Comparison of ENCODE assay signal across 5 fruit fly cellular contexts in the genomic region with DNA sequence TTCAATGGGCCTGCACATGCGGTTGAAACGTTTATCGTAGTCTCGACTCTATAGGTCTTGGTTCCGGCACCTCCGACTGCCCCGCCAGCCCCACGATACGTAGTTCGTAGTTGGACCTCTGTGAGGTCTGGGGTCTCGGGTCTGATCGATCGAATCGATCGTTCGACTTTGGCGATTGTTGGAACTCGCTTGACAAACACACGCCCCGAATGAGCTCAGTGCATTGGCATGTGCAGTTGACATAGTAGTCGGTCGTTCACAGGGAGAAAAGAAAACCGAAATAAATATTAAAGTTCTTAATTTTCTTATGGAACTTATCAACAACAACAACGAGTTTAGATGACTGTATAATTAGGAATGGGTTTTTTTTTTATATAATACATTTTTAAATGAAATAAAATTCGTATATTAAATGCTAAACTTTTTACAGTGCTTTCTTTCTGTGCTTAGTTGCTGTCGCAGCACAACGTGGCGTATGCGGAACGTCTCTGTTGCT.
TF ChIP-seq lines count a peak whose summit lies in the region.

No protein-coding gene starts in this region.

TF ChIP-seq in whole organism, adult, 20 proteins besides CTCF, POLR2A, EP300 and RAD21 (continued from another document):
- peak; percentile 49 for TF ChIP-seq toe (GFP tag; optimal IDR thresholded peaks at IDR 0.05; lab: Kevin White, UChicago)
- peak; percentile 86 for TF ChIP-seq cic (GFP tag; optimal IDR thresholded peaks at IDR 0.05; lab: Kevin White, UChicago)
- TF ChIP-seq CG11617 (GFP tag; optimal IDR thresholded peaks at IDR 0.05; lab: Kevin White, UChicago) = peak; percentile 91

TF ChIP-seq in whole organism, embryonic, 481 proteins besides CTCF, POLR2A, EP300 and RAD21 (continued from another document and continues in another):
- no peak for TF ChIP-seq wor (GFP tag; IDR thresholded peaks at IDR 0.05; lab: Robert Waterston, UW)
- no peak for TF ChIP-seq CG16863 (GFP tag; optimal IDR thresholded peaks at IDR 0.05; lab: Kevin White, UChicago)
- TF ChIP-seq Abd-B (GFP tag; optimal IDR thresholded peaks at IDR 0.05; lab: Kevin White, UChicago) = no peak
- TF ChIP-seq jing (GFP tag; optimal IDR thresholded peaks at IDR 0.05; lab: Kevin White, UChicago) = no peak
- peak; percentile 21 for TF ChIP-seq CG10979 (tag; optimal IDR thresholded peaks at IDR 0.05; lab: Kevin White, UChicago)
- no peak for TF ChIP-seq CG10321 (GFP tag; IDR thresholded peaks at IDR 0.05; lab: Robert Waterston, UW)
- TF ChIP-seq tna (GFP tag; IDR thresholded peaks at IDR 0.05; lab: Robert Waterston, UW; ENCODE audit: partially characterized antibody) = no peak
- no peak for TF ChIP-seq Nf-YB (GFP tag; optimal IDR thresholded peaks at IDR 0.05; lab: Kevin White, UChicago)
- peak; percentile 8 for TF ChIP-seq Xbp1 (GFP tag; optimal IDR thresholded peaks at IDR 0.05; lab: Kevin White, UChicago)
- no peak for TF ChIP-seq CG8089 (GFP tag; optimal IDR thresholded peaks at IDR 0.05; lab: Kevin White, UChicago)
- no peak for TF ChIP-seq CG14050 (GFP tag; IDR thresholded peaks at IDR 0.05; lab: Robert Waterston, UW)
- peak; percentile 88 for TF ChIP-seq Drgx (GFP tag; IDR thresholded peaks at IDR 0.05; lab: Robert Waterston, UW)
- no peak for TF ChIP-seq CG33213 (GFP tag; optimal IDR thresholded peaks at IDR 0.05; lab: Kevin White, UChicago)
- peak; percentile 41 for TF ChIP-seq nmo (GFP tag; optimal IDR thresholded peaks at IDR 0.05; lab: Kevin White, UChicago)
- no peak for TF ChIP-seq CG15479 (GFP tag; optimal IDR thresholded peaks at IDR 0.05; lab: Kevin White, UChicago)
- no peak for TF ChIP-seq Opbp (GFP tag; IDR thresholded peaks at IDR 0.05; lab: Robert Waterston, UW; ENCODE audit: partially characterized antibody)
- no peak for TF ChIP-seq CG1647 (GFP tag; optimal IDR thresholded peaks at IDR 0.05; lab: Kevin White, UChicago)
- TF ChIP-seq az2 (GFP tag; optimal IDR thresholded peaks at IDR 0.05; lab: Kevin White, UChicago) = peak; percentile 17
- no peak for TF ChIP-seq CG8924 (tag; optimal IDR thresholded peaks at IDR 0.05; lab: Kevin White, UChicago)
- TF ChIP-seq Blimp-1 (GFP tag; optimal IDR thresholded peaks at IDR 0.05; lab: Kevin White, UChicago) = peak; percentile 56
- no peak for TF ChIP-seq CG2712 (tag; optimal IDR thresholded peaks at IDR 0.05; lab: Kevin White, UChicago)
- no peak for TF ChIP-seq gro (GFP tag; optimal IDR thresholded peaks at IDR 0.05; lab: Kevin White, UChicago)
- TF ChIP-seq z (GFP tag; IDR thresholded peaks at IDR 0.05; lab: Robert Waterston, UW) = no peak
- peak; percentile 39 for TF ChIP-seq CG8388 (GFP tag; optimal IDR thresholded peaks at IDR 0.05; lab: Kevin White, UChicago)
- TF ChIP-seq HLH54F (GFP tag; optimal IDR thresholded peaks at IDR 0.05; lab: Kevin White, UChicago) = no peak
- no peak for TF ChIP-seq toy (GFP tag; IDR thresholded peaks at IDR 0.05; lab: Robert Waterston, UW)
- no peak for TF ChIP-seq CG11398 (GFP tag; optimal IDR thresholded peaks at IDR 0.05; lab: Kevin White, UChicago)
- no peak for TF ChIP-seq CG6654 (GFP tag; optimal IDR thresholded peaks at IDR 0.05; lab: Kevin White, UChicago)
- no peak for TF ChIP-seq CG6254 (GFP tag; optimal IDR thresholded peaks at IDR 0.05; lab: Kevin White, UChicago)
- TF ChIP-seq ro (GFP tag; IDR thresholded peaks at IDR 0.05; lab: Robert Waterston, UW) = no peak
- no peak for TF ChIP-seq Ravus (GFP tag; IDR thresholded peaks at IDR 0.05; lab: Robert Waterston, UW)
- TF ChIP-seq ap (GFP tag; IDR thresholded peaks at IDR 0.05; lab: Robert Waterston, UW) = 0 out of 2 replicates have a peak, but pooled peaks have one; percentile 36

TF ChIP-seq in whole organism, prepupa, 60 proteins besides CTCF, POLR2A, EP300 and RAD21 (continued from another document):
- TF ChIP-seq CG6854 (GFP tag; optimal IDR thresholded peaks at IDR 0.05; lab: Kevin White, UChicago) (no peak), achi (GFP tag; optimal IDR thresholded peaks at IDR 0.05; lab: Kevin White, UChicago) (peak; percentile 73), CG8632 (GFP tag; optimal IDR thresholded peaks at IDR 0.05; lab: Kevin White, UChicago) (peak; percentile 34), OdsH (GFP tag; optimal IDR thresholded peaks at IDR 0.05; lab: Kevin White, UChicago) (peak; percentile 65), salr (GFP tag; optimal IDR thresholded peaks at IDR 0.05; lab: Kevin White, UChicago) (peak in 1 of 2 experiments; percentile 19), Lpt (GFP tag; optimal IDR thresholded peaks at IDR 0.05; lab: Kevin White, UChicago) (peak; percentile 56), Gug (GFP tag; IDR thresholded peaks at IDR 0.05; lab: Robert Waterston, UW) (peak; percentile 73), CG3919 (GFP tag; optimal IDR thresholded peaks at IDR 0.05; lab: Kevin White, UChicago) (peak; percentile 59), Smox (GFP tag; optimal IDR thresholded peaks at IDR 0.05; lab: Kevin White, UChicago) (no peak), acj6 (GFP tag; optimal IDR thresholded peaks at IDR 0.05; lab: Kevin White, UChicago) (peak; percentile 61), CG6808 (GFP tag; optimal IDR thresholded peaks at IDR 0.05; lab: Kevin White, UChicago) (peak; percentile 37), Blimp-1 (GFP tag; optimal IDR thresholded peaks at IDR 0.05; lab: Kevin White, UChicago) (no peak), fd85E (GFP tag; optimal IDR thresholded peaks at IDR 0.05; lab: Kevin White, UChicago) (no peak), Eip78C (GFP tag; lab: Kevin White, UChicago) (peak; percentile 82), Sox102F (GFP tag; optimal IDR thresholded peaks at IDR 0.05; lab: Kevin White, UChicago) (peak; percentile 1), ss (GFP tag; optimal IDR thresholded peaks at IDR 0.05; lab: Kevin White, UChicago) (peak in 1 of 2 experiments; percentile 1), cyc (GFP tag; optimal IDR thresholded peaks at IDR 0.05; lab: Kevin White, UChicago) (no peak), CG3032 (tag; optimal IDR thresholded peaks at IDR 0.05; lab: Kevin White, UChicago) (no peak), CG11902 (GFP tag; optimal IDR thresholded peaks at IDR 0.05; lab: Kevin White, UChicago) (no peak), CG4318 (GFP tag; optimal IDR thresholded peaks at IDR 0.05; lab: Kevin White, UChicago) (peak; percentile 46), CG31627 (GFP tag; optimal IDR thresholded peaks at IDR 0.05; lab: Kevin White, UChicago) (peak; percentile 6), CG15336 (GFP tag; IDR thresholded peaks at IDR 0.05; lab: Robert Waterston, UW) (peak; percentile 92), Ets21C (GFP tag; optimal IDR thresholded peaks at IDR 0.05; lab: Kevin White, UChicago) (no peak), Hr4 (GFP tag; optimal IDR thresholded peaks at IDR 0.05; lab: Kevin White, UChicago) (peak; percentile 71), Met (GFP tag; optimal IDR thresholded peaks at IDR 0.05; lab: Kevin White, UChicago) (peak; percentile 37), CG6792 (GFP tag; optimal IDR thresholded peaks at IDR 0.05; lab: Kevin White, UChicago) (peak; percentile 41), CG8319 (GFP tag; optimal IDR thresholded peaks at IDR 0.05; lab: Kevin White, UChicago) (peak; percentile 34), CG10669 (GFP tag; optimal IDR thresholded peaks at IDR 0.05; lab: Kevin White, UChicago) (peak; percentile 25), pdm3 (GFP tag; optimal IDR thresholded peaks at IDR 0.05; lab: Kevin White, UChicago) (peak; percentile 35), Eip75B (GFP tag; optimal IDR thresholded peaks at IDR 0.05; lab: Kevin White, UChicago) (peak; percentile 4)

TF ChIP-seq in whole organism, pupa, 21 proteins besides CTCF, POLR2A, EP300 and RAD21 (continued from another document):
- TF ChIP-seq CG14655 (GFP tag; optimal IDR thresholded peaks at IDR 0.05; lab: Kevin White, UChicago) (peak; percentile 66), rn (GFP tag; IDR thresholded peaks at IDR 0.05; lab: Robert Waterston, UW) (peak; percentile 54; the same call in 1 of the 2 replicates)

TF ChIP-seq in whole organism, wandering third instar larva, 38 proteins besides CTCF, POLR2A, EP300 and RAD21 (continued from another document):
- TF ChIP-seq sv (GFP tag; optimal IDR thresholded peaks at IDR 0.05; lab: Kevin White, UChicago) = no peak
- no peak for TF ChIP-seq Mio (GFP tag; optimal IDR thresholded peaks at IDR 0.05; lab: Kevin White, UChicago)
- TF ChIP-seq ey (GFP tag; optimal IDR thresholded peaks at IDR 0.05; lab: Kevin White, UChicago) = peak; percentile 16
- TF ChIP-seq Vsx2 (GFP tag; optimal IDR thresholded peaks at IDR 0.05; lab: Kevin White, UChicago; ENCODE audit: partially characterized antibody) = no peak
- peak; percentile 45 for TF ChIP-seq psq (GFP tag; optimal IDR thresholded peaks at IDR 0.05; lab: Kevin White, UChicago)
- TF ChIP-seq fru (GFP tag; optimal IDR thresholded peaks at IDR 0.05; lab: Kevin White, UChicago) = peak; percentile 6
- no peak for TF ChIP-seq dl (GFP tag; optimal IDR thresholded peaks at IDR 0.05; lab: Kevin White, UChicago; ENCODE audit: insufficient read depth in 1 of 2, partially characterized antibody in 2 of 2)
- TF ChIP-seq N (GFP tag; optimal IDR thresholded peaks at IDR 0.05; lab: Kevin White, UChicago) = no peak
- no peak for TF ChIP-seq br (GFP tag; optimal IDR thresholded peaks at IDR 0.05; lab: Kevin White, UChicago)
- peak in 1 of 2 experiments; percentile 64 for TF ChIP-seq foxo (GFP tag; optimal IDR thresholded peaks at IDR 0.05; lab: Kevin White, UChicago)
- TF ChIP-seq CG32264 (GFP tag; optimal IDR thresholded peaks at IDR 0.05; lab: Kevin White, UChicago) = no peak
- TF ChIP-seq Hr78 (GFP tag; optimal IDR thresholded peaks at IDR 0.05; lab: Kevin White, UChicago) = no peak
- TF ChIP-seq CG9705 (GFP tag; optimal IDR thresholded peaks at IDR 0.05; lab: Kevin White, UChicago) = no peak
- TF ChIP-seq Dfd (GFP tag; optimal IDR thresholded peaks at IDR 0.05; lab: Kevin White, UChicago) = no peak
- no peak for TF ChIP-seq dsf (GFP tag; optimal IDR thresholded peaks at IDR 0.05; lab: Kevin White, UChicago; ENCODE audit: borderline replicate concordance)
- no peak for TF ChIP-seq CrebA (GFP tag; optimal IDR thresholded peaks at IDR 0.05; lab: Kevin White, UChicago; ENCODE audit: borderline replicate concordance)
- no peak for TF ChIP-seq HLH106 (tag; optimal IDR thresholded peaks at IDR 0.05; lab: Kevin White, UChicago)
TF ChIP-seq in whole organism, wandering third instar larva: peak in this region for 10.
